Fruit fly (Drosophila melanogaster): ENCODE measurements around the gene Aven.

The Aven gene

dm6 chrX:12582984-12583869, 46.2 kb downstream of the Aven start, which contains the start of gene Pits (continued):
- TF ChIP-seq CG7928 (GFP tag; optimal IDR thresholded peaks at IDR 0.05), result peak; percentile 65
- peak; percentile 55 for TF ChIP-seq CG6854 (GFP tag; optimal IDR thresholded peaks at IDR 0.05)
- TF ChIP-seq gt (GFP tag; IDR thresholded peaks at IDR 0.05), result no peak
- no peak for TF ChIP-seq Mad (GFP tag; optimal IDR thresholded peaks at IDR 0.05)
- no peak for TF ChIP-seq bowl (GFP tag; IDR thresholded peaks at IDR 0.05)
- TF ChIP-seq ranshi (GFP tag; IDR thresholded peaks at IDR 0.05), result peak; percentile 62
- peak; percentile 59 for TF ChIP-seq CG18599 (GFP tag; optimal IDR thresholded peaks at IDR 0.05)
- TF ChIP-seq fd3F (GFP tag; optimal IDR thresholded peaks at IDR 0.05), result no peak
- TF ChIP-seq CG31388 (GFP tag; optimal IDR thresholded peaks at IDR 0.05), result no peak
- no peak for TF ChIP-seq CG43689 (GFP tag; IDR thresholded peaks at IDR 0.05)
- TF ChIP-seq Opbp (GFP tag; IDR thresholded peaks at IDR 0.05; ENCODE audit: partially characterized antibody), result peak; percentile 53; the same call in 2 of the 3 replicates
- TF ChIP-seq ssp (GFP tag; IDR thresholded peaks at IDR 0.05), result no peak
- no peak for TF ChIP-seq sima (GFP tag; optimal IDR thresholded peaks at IDR 0.05)
- peak; percentile 29 for TF ChIP-seq CG17829 (tag; optimal IDR thresholded peaks at IDR 0.05)
- TF ChIP-seq Dip2 (GFP tag; IDR thresholded peaks at IDR 0.05), result no peak
- no peak for TF ChIP-seq CG12942 (GFP tag; optimal IDR thresholded peaks at IDR 0.05)
- TF ChIP-seq HHEX (GFP tag; optimal IDR thresholded peaks at IDR 0.05), result peak; percentile 56
- TF ChIP-seq CG7745 (tag; optimal IDR thresholded peaks at IDR 0.05), result no peak
- peak; percentile 87 for TF ChIP-seq CG33213 (GFP tag; optimal IDR thresholded peaks at IDR 0.05)
- TF ChIP-seq ac (GFP tag; optimal IDR thresholded peaks at IDR 0.05), result no peak
- no peak for TF ChIP-seq ro (GFP tag; IDR thresholded peaks at IDR 0.05)
- peak; percentile 42; the same call in 1 of the 2 replicates for TF ChIP-seq ato (GFP tag; IDR thresholded peaks at IDR 0.05; ENCODE audit: partially characterized antibody)
- TF ChIP-seq phol (tag; optimal IDR thresholded peaks at IDR 0.05), result peak; percentile 63
- TF ChIP-seq esg (GFP tag; conservative IDR thresholded peaks at IDR 0.05), result peak; percentile 52; the same call in 1 of the 2 replicates
- TF ChIP-seq nom (GFP tag; optimal IDR thresholded peaks at IDR 0.05), result peak; percentile 81
- peak; percentile 26 for TF ChIP-seq CG18619 (GFP tag; optimal IDR thresholded peaks at IDR 0.05)
- no peak for TF ChIP-seq lbe (GFP tag; optimal IDR thresholded peaks at IDR 0.05)
- peak; percentile 65 for TF ChIP-seq CG15601 (tag; optimal IDR thresholded peaks at IDR 0.05)
- peak; percentile 33 for TF ChIP-seq CG12744 (GFP tag; optimal IDR thresholded peaks at IDR 0.05)
- peak; percentile 73 for TF ChIP-seq Hey (tag; optimal IDR thresholded peaks at IDR 0.05)
- TF ChIP-seq unpg (GFP tag; optimal IDR thresholded peaks at IDR 0.05), result peak; percentile 27
- TF ChIP-seq Vsx1 (GFP tag; optimal IDR thresholded peaks at IDR 0.05), result no peak
- peak; percentile 54 for TF ChIP-seq Side (GFP tag; optimal IDR thresholded peaks at IDR 0.05)
- peak; percentile 47; the same call in 2 of the 3 replicates for TF ChIP-seq zfh1 (GFP tag; IDR thresholded peaks at IDR 0.05)
- TF ChIP-seq Adf1 (GFP tag; IDR thresholded peaks at IDR 0.05), result peak; percentile 93
- peak; percentile 31 for TF ChIP-seq CG4617 (GFP tag; optimal IDR thresholded peaks at IDR 0.05; ENCODE audit: borderline replicate concordance)
- TF ChIP-seq Deaf1 (tag; optimal IDR thresholded peaks at IDR 0.05), result peak; percentile 84
- TF ChIP-seq fd96Cb (tag; optimal IDR thresholded peaks at IDR 0.05), result peak; percentile 26
- no peak for TF ChIP-seq CG8089 (GFP tag; optimal IDR thresholded peaks at IDR 0.05)
- TF ChIP-seq sim (GFP tag; IDR thresholded peaks at IDR 0.05), result no peak
- TF ChIP-seq CHES-1-like (GFP tag; optimal IDR thresholded peaks at IDR 0.05), result peak; percentile 78
- TF ChIP-seq CG2712 (tag; optimal IDR thresholded peaks at IDR 0.05), result peak; percentile 40
- peak; percentile 42 for TF ChIP-seq CG18476 (GFP tag; optimal IDR thresholded peaks at IDR 0.05)
- TF ChIP-seq slp2 (GFP tag; optimal IDR thresholded peaks at IDR 0.05), result no peak
- peak; percentile 24 for TF ChIP-seq CG1233 (GFP tag; optimal IDR thresholded peaks at IDR 0.05)
- peak; percentile 92 for TF ChIP-seq pita (GFP tag; optimal IDR thresholded peaks at IDR 0.05)
- peak; percentile 52 for TF ChIP-seq CG15696 (tag; optimal IDR thresholded peaks at IDR 0.05)
- TF ChIP-seq usp (GFP tag; optimal IDR thresholded peaks at IDR 0.05), result no peak
- TF ChIP-seq TFAM (GFP tag; optimal IDR thresholded peaks at IDR 0.05), result no peak
